Fruit fly (Drosophila melanogaster) whole organism, prepupa: ENCODE data around the gene CG31957.

Source experiments
- CG15336 ChIP-seq: fragments of 200-800 bp; sonication (Bioruptor generic); IDR thresholded peaks from 2 replicates; pipeline ENCODE4 v1.3.6; 2022; ENCODE audit warnings: missing biosample characterization, missing genetic modification characterization
- CG4318 ChIP-seq: fragments of 200-800 bp; sonication (Bioruptor generic); optimal IDR thresholded peaks from 3 replicates; lab custom pipeline; 2017; ENCODE audit warnings: missing biosample characterization, mild to moderate bottlenecking, missing genetic modification characterization
- Ets21C ChIP-seq: fragments of 200-800 bp; sonication (Bioruptor generic); optimal IDR thresholded peaks from 3 replicates; lab custom pipeline; 2016; ENCODE audit warnings: missing biosample characterization, missing genetic modification characterization
- Lpt ChIP-seq: fragments of 200-800 bp; sonication (Bioruptor generic); optimal IDR thresholded peaks from 3 replicates; lab custom pipeline; 2016; ENCODE audit warnings: missing biosample characterization, missing genetic modification characterization

- TF ChIP-seq CG4318: no peak
- no peak for TF ChIP-seq Lpt (GFP tag; lab: Kevin White, UChicago)
- TF ChIP-seq Ets21C: no peak
- no peak for TF ChIP-seq CG15336 (GFP tag; lab: Robert Waterston, UW)
Observed at dm6 chr2L:3831694-3832093, 40.6 kb downstream of the CG31957 start.
